Fruit fly (Drosophila melanogaster) whole organism, embryonic: ENCODE measurements around the gene Nepl21.

ENCODE experiments used
- CG10543 ChIP-seq: fragments of 200-800 bp; sonication (Bioruptor generic); optimal IDR thresholded peaks from 3 replicates; lab custom pipeline; 2017; ENCODE audit warnings: missing biosample characterization, mild to moderate bottlenecking, missing genetic modification characterization, moderate library complexity
- CG10654 ChIP-seq: fragments of 200-800 bp; sonication (Bioruptor generic); optimal IDR thresholded peaks from 2 replicates; lab custom pipeline; 2016; ENCODE audit warnings: missing biosample characterization, missing genetic modification characterization
- CG11456 ChIP-seq: fragments of 200-800 bp; sonication (Bioruptor generic); IDR thresholded peaks from 3 replicates; pipeline ENCODE4 v1.3.6; 2022; ENCODE audit warnings: missing biosample characterization, missing genetic modification characterization
- CG11723 ChIP-seq: fragments of 200-800 bp; sonication (Bioruptor generic); optimal IDR thresholded peaks from 2 replicates; lab custom pipeline; 2017; ENCODE audit warnings: missing biosample characterization, mild to moderate bottlenecking, missing genetic modification characterization
- CG12391 ChIP-seq: fragments of 200-800 bp; sonication (Bioruptor generic); optimal IDR thresholded peaks from 3 replicates; lab custom pipeline; 2018; ENCODE audit warnings: missing biosample characterization, mild to moderate bottlenecking, missing genetic modification characterization, moderate library complexity
- CG12744 ChIP-seq: fragments of 200-800 bp; sonication (Bioruptor generic); optimal IDR thresholded peaks from 2 replicates; lab custom pipeline; 2016; ENCODE audit warnings: missing biosample characterization, missing genetic modification characterization
- CG12769 ChIP-seq: fragments of 200-800 bp; sonication (Bioruptor generic); optimal IDR thresholded peaks from 2 replicates; lab custom pipeline; 2019; ENCODE audit warnings: missing biosample characterization, mild to moderate bottlenecking, missing genetic modification characterization, moderate library complexity
- CG13424 ChIP-seq: fragments of 200-800 bp; sonication (Bioruptor generic); optimal IDR thresholded peaks from 2 replicates; lab custom pipeline; 2019; ENCODE audit warnings: missing biosample characterization, mild to moderate bottlenecking, missing genetic modification characterization, moderate library complexity
- CG14050 ChIP-seq: fragments of 200-800 bp; sonication (Bioruptor generic); IDR thresholded peaks from 3 replicates; pipeline ENCODE4 v1.3.6; 2022; ENCODE audit warnings: missing biosample characterization, missing genetic modification characterization
- CG1602 ChIP-seq: fragments of 200-800 bp; sonication (Bioruptor generic); optimal IDR thresholded peaks from 3 replicates; lab custom pipeline; 2016; ENCODE audit warnings: missing biosample characterization, missing genetic modification characterization
- CG17359 ChIP-seq: fragments of 200-800 bp; sonication (Bioruptor generic); optimal IDR thresholded peaks from 3 replicates; lab custom pipeline; 2018; ENCODE audit warnings: missing biosample characterization, mild to moderate bottlenecking, missing genetic modification characterization, moderate library complexity
- CG17568 ChIP-seq: fragments of 200-800 bp; sonication (Bioruptor generic); optimal IDR thresholded peaks from 2 replicates; lab custom pipeline; 2018; ENCODE audit warnings: missing biosample characterization, mild to moderate bottlenecking, missing genetic modification characterization, moderate library complexity
- CG18262 ChIP-seq: fragments of 200-800 bp; optimal IDR thresholded peaks from 3 replicates; lab custom pipeline; 2019; ENCODE audit warnings: missing biosample characterization, mild to moderate bottlenecking, missing genetic modification characterization, moderate library complexity
- CG2116 ChIP-seq: fragments of 200-800 bp; sonication (Bioruptor generic); optimal IDR thresholded peaks from 3 replicates; lab custom pipeline; 2018; ENCODE audit warnings: missing biosample characterization, mild to moderate bottlenecking, missing genetic modification characterization
- CG2120 ChIP-seq: fragments of 200-800 bp; sonication (Bioruptor generic); optimal IDR thresholded peaks from 3 replicates; lab custom pipeline; 2016; ENCODE audit warnings: missing biosample characterization, missing genetic modification characterization
- CG30403 ChIP-seq: fragments of 200-800 bp; sonication (Bioruptor generic); optimal IDR thresholded peaks from 3 replicates; lab custom pipeline; 2016; ENCODE audit warnings: missing biosample characterization, missing genetic modification characterization
- CG31365 ChIP-seq: fragments of 200-800 bp; sonication (Bioruptor generic); optimal IDR thresholded peaks from 2 replicates; lab custom pipeline; 2018; ENCODE audit warnings: missing biosample characterization, mild to moderate bottlenecking, missing genetic modification characterization
- CG7556 ChIP-seq: fragments of 200-800 bp; sonication (Bioruptor generic); optimal IDR thresholded peaks from 2 replicates; lab custom pipeline; 2017; ENCODE audit warnings: missing biosample characterization, mild to moderate bottlenecking, missing genetic modification characterization
- CG7786 ChIP-seq: fragments of 200-800 bp; sonication (Bioruptor generic); optimal IDR thresholded peaks from 2 replicates; lab custom pipeline; 2016; ENCODE audit warnings: missing biosample characterization, missing genetic modification characterization
- CG8944 ChIP-seq: fragments of 200-800 bp; sonication (Bioruptor generic); optimal IDR thresholded peaks from 3 replicates; lab custom pipeline; 2016; ENCODE audit warnings: missing biosample characterization, missing genetic modification characterization
- CG9817 ChIP-seq: fragments of 200-800 bp; sonication (Bioruptor generic); optimal IDR thresholded peaks from 2 replicates; lab custom pipeline; 2018; ENCODE audit warnings: missing biosample characterization, mild to moderate bottlenecking, missing genetic modification characterization, moderate library complexity
- CkIIα-i1 ChIP-seq: fragments of 200-800 bp; sonication (Bioruptor generic); IDR thresholded peaks from 2 replicates; pipeline ENCODE4 v1.3.6; 2022; ENCODE audit warnings: missing biosample characterization, missing genetic modification characterization
- CoRest ChIP-seq: fragments of 200-800 bp; sonication (Bioruptor generic); optimal IDR thresholded peaks from 3 replicates; lab custom pipeline; 2018; ENCODE audit warnings: missing biosample characterization, mild to moderate bottlenecking, missing genetic modification characterization, moderate library complexity
- CrebB ChIP-seq: fragments of 200-800 bp; sonication (Bioruptor generic); optimal IDR thresholded peaks from 3 replicates; lab custom pipeline; 2018; ENCODE audit warnings: missing biosample characterization, mild to moderate bottlenecking, missing genetic modification characterization
- Dip3 ChIP-seq: fragments of 200-800 bp; sonication (Bioruptor generic); optimal IDR thresholded peaks from 3 replicates; lab custom pipeline; 2016; ENCODE audit warnings: missing biosample characterization, missing genetic modification characterization
- NC2β ChIP-seq: fragments of 200-800 bp; sonication (Bioruptor generic); optimal IDR thresholded peaks from 2 replicates; lab custom pipeline; 2016; ENCODE audit warnings: missing biosample characterization, missing genetic modification characterization
- Optix ChIP-seq: fragments of 200-800 bp; sonication (Bioruptor generic); IDR thresholded peaks from 3 replicates; pipeline ENCODE4 v1.3.6; 2022; ENCODE audit warnings: missing biosample characterization, missing genetic modification characterization
- PHDP ChIP-seq: fragments of 200-800 bp; sonication (Bioruptor generic); optimal IDR thresholded peaks from 3 replicates; lab custom pipeline; 2018; ENCODE audit warnings: missing biosample characterization, mild to moderate bottlenecking, missing genetic modification characterization, moderate library complexity
- Ravus ChIP-seq: fragments of 200-800 bp; sonication (Bioruptor generic); IDR thresholded peaks from 2 replicates; pipeline ENCODE4 v1.3.6; 2022; ENCODE audit warnings: missing biosample characterization, missing genetic modification characterization
- Xbp1 ChIP-seq: fragments of 200-800 bp; sonication (Bioruptor generic); optimal IDR thresholded peaks from 3 replicates; lab custom pipeline; 2016; ENCODE audit warnings: missing biosample characterization, mild to moderate bottlenecking, missing genetic modification characterization
- ab ChIP-seq: fragments of 200-800 bp; sonication (Bioruptor generic); optimal IDR thresholded peaks from 2 replicates; lab custom pipeline; 2016; ENCODE audit warnings: missing biosample characterization, missing genetic modification characterization
- ac ChIP-seq: fragments of 200-800 bp; sonication (Bioruptor generic); optimal IDR thresholded peaks from 3 replicates; lab custom pipeline; 2017; ENCODE audit warnings: missing biosample characterization, mild to moderate bottlenecking, missing genetic modification characterization
- ap ChIP-seq: fragments of 200-800 bp; sonication (Bioruptor generic); IDR thresholded peaks from 2 replicates; pipeline ENCODE4 v1.3.6; 2022; ENCODE audit warnings: missing biosample characterization, missing genetic modification characterization
- bcd ChIP-seq: fragments of 200-800 bp; sonication (Bioruptor generic); optimal IDR thresholded peaks from 2 replicates; lab custom pipeline; 2017; ENCODE audit warnings: missing biosample characterization, mild to moderate bottlenecking, missing genetic modification characterization
- bigmax ChIP-seq: fragments of 200-800 bp; sonication (Bioruptor generic); optimal IDR thresholded peaks from 2 replicates; lab custom pipeline; 2018; ENCODE audit warnings: missing biosample characterization, mild to moderate bottlenecking, missing genetic modification characterization
- cwo ChIP-seq: fragments of 200-800 bp; sonication (Bioruptor generic); optimal IDR thresholded peaks from 3 replicates; lab custom pipeline; 2017; ENCODE audit warnings: missing biosample characterization, missing genetic modification characterization, mild to moderate bottlenecking, moderate library complexity, missing genetic modification reagents
- gro ChIP-seq: fragments of 200-800 bp; sonication (Bioruptor generic); optimal IDR thresholded peaks from 2 replicates; lab custom pipeline; 2016; ENCODE audit warnings: missing biosample characterization, missing genetic modification characterization
- h ChIP-seq: fragments of >200 bp; optimal IDR thresholded peaks from 2 replicates; lab custom pipeline; 2017
- ham ChIP-seq: fragments of 200-800 bp; sonication (Bioruptor generic); IDR thresholded peaks from 2 replicates; pipeline ENCODE4 v1.3.6; 2022; ENCODE audit warnings: missing biosample characterization, missing genetic modification characterization
- ken ChIP-seq: fragments of 200-800 bp; sonication (Bioruptor generic); IDR thresholded peaks from 3 replicates; pipeline ENCODE4 v1.3.6; 2022; ENCODE audit warnings: missing biosample characterization, missing genetic modification characterization
- lilli ChIP-seq: fragments of 200-800 bp; sonication (Bioruptor generic); optimal IDR thresholded peaks from 3 replicates; lab custom pipeline; 2016; ENCODE audit warnings: missing biosample characterization, missing genetic modification characterization
- lov ChIP-seq, 2 experiments: fragments of 200-800 bp in 1 of 2; fragments of >200 bp in 1 of 2; sonication (Bioruptor generic) in 1 of 2; IDR thresholded peaks in 1 of 2; optimal IDR thresholded peaks in 1 of 2; 2 replicates in 1 of 2; 3 replicates in 1 of 2; pipeline versions ENCODE4 v1.3.6 to Lab custom; 2017 to 2022; ENCODE audit warnings: missing biosample characterization in 1 of 2, missing genetic modification characterization in 1 of 2
- nerfin-1 ChIP-seq: fragments of 200-800 bp; sonication (Bioruptor generic); optimal IDR thresholded peaks from 3 replicates; lab custom pipeline; 2019; ENCODE audit warnings: missing biosample characterization, mild to moderate bottlenecking, missing genetic modification characterization, moderate library complexity
- pum ChIP-seq: fragments of 200-800 bp; sonication (Bioruptor generic); optimal IDR thresholded peaks from 2 replicates; lab custom pipeline; 2016; ENCODE audit warnings: missing biosample characterization, missing genetic modification characterization
- pzg ChIP-seq: fragments of 200-800 bp; sonication (Bioruptor generic); optimal IDR thresholded peaks from 3 replicates; lab custom pipeline; 2018; ENCODE audit warnings: missing biosample characterization, mild to moderate bottlenecking, missing genetic modification characterization, moderate library complexity
- repo ChIP-seq: fragments of 200-800 bp; sonication (Bioruptor generic); optimal IDR thresholded peaks from 2 replicates; lab custom pipeline; 2016; ENCODE audit warnings: missing biosample characterization, missing genetic modification characterization
- run ChIP-seq: fragments of 200-800 bp; sonication (Bioruptor generic); optimal IDR thresholded peaks from 3 replicates; lab custom pipeline; 2018; ENCODE audit warnings: missing biosample characterization, mild to moderate bottlenecking, missing genetic modification characterization
- so ChIP-seq: fragments of 200-800 bp; sonication (Bioruptor generic); IDR thresholded peaks from 3 replicates; pipeline ENCODE4 v1.3.6; 2022; ENCODE audit warnings: missing biosample characterization, missing genetic modification characterization
- sr ChIP-seq: fragments of 200-800 bp; sonication (Bioruptor generic); IDR thresholded peaks from 3 replicates; pipeline ENCODE4 v1.3.6; 2022; ENCODE audit warnings: missing biosample characterization, missing genetic modification characterization
- sug ChIP-seq: fragments of 200-800 bp; optimal IDR thresholded peaks from 2 replicates; lab custom pipeline; 2019; ENCODE audit warnings: missing biosample characterization, mild to moderate bottlenecking, missing genetic modification characterization, moderate library complexity
- tio ChIP-seq: fragments of 200-800 bp; sonication (Bioruptor generic); optimal IDR thresholded peaks from 2 replicates; lab custom pipeline; 2017; ENCODE audit warnings: missing biosample characterization, missing genetic modification characterization, inconsistent platforms
- zfh1 ChIP-seq: fragments of 200-800 bp; sonication (Bioruptor generic); IDR thresholded peaks from 3 replicates; pipeline ENCODE4 v1.3.6; 2022; ENCODE audit warnings: missing biosample characterization, missing genetic modification characterization

Nepl21 gene

DNA sequence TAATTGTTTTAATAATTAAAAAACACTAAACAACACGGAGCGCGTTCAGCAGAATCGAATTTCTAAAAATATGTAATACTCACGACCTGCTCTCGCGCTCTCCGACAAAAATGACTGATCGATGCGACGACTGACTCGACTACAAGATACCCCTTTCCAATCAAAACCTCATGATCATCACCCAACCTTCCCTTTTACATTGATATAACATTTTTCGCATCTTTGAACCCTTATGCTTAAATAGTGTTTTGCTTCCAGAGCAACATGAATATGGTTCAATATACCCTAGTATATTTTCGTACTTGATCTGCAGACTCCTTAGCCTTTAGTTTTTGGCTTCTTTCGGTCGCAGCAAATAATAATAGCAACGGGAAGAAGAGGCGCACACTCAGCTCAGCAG lies 28.3 kb downstream of the Nepl21 start (continued):
- TF ChIP-seq lov (optimal IDR thresholded peaks at IDR 0.05; lab: Kevin White, UChicago) = no peak
- TF ChIP-seq lov (GFP tag; IDR thresholded peaks at IDR 0.05; lab: Robert Waterston, UW) = no peak
- TF ChIP-seq CG17359 (tag; lab: Kevin White, UChicago) = peak; percentile 81
- no peak for TF ChIP-seq CG2116 (GFP tag; lab: Kevin White, UChicago)
- TF ChIP-seq so (GFP tag; lab: Robert Waterston, UW) = peak; percentile 80; the same call in 2 of the 3 replicates
- TF ChIP-seq CG10543 = no peak
- TF ChIP-seq tio (GFP tag; lab: Kevin White, UChicago) = no peak
- peak; percentile 72 for TF ChIP-seq CG13424 (tag; lab: Kevin White, UChicago)
- TF ChIP-seq ap (GFP tag; lab: Robert Waterston, UW) = peak; percentile 80
- TF ChIP-seq run (tag; lab: Kevin White, UChicago) = peak; percentile 35
- TF ChIP-seq h (lab: Kevin White, UChicago) = no peak
- TF ChIP-seq CG14050 = peak; percentile 62; the same call in 2 of the 3 replicates
- TF ChIP-seq CG11456 (GFP tag; lab: Robert Waterston, UW) = peak; percentile 84
- TF ChIP-seq CG7556 (GFP tag; lab: Kevin White, UChicago) = peak; percentile 43
- peak; percentile 89 for TF ChIP-seq zfh1 (GFP tag; lab: Robert Waterston, UW)
- TF ChIP-seq CG9817 = peak; percentile 56
- TF ChIP-seq Xbp1 (GFP tag; lab: Kevin White, UChicago) = peak; percentile 82
- TF ChIP-seq bigmax = no peak
- TF ChIP-seq sr = peak; percentile 69; the same call in 2 of the 3 replicates
- TF ChIP-seq CG12391 (tag; lab: Kevin White, UChicago) = no peak
- peak; percentile 76 for TF ChIP-seq CG7786 (GFP tag; lab: Kevin White, UChicago)
- no peak for TF ChIP-seq ham (GFP tag; lab: Robert Waterston, UW)
- peak; percentile 72 for TF ChIP-seq pum (GFP tag; lab: Kevin White, UChicago)
- TF ChIP-seq CoRest = peak; percentile 78
- TF ChIP-seq CG11723 = no peak
- peak; percentile 73 for TF ChIP-seq PHDP (tag; lab: Kevin White, UChicago)
- peak; percentile 71 for TF ChIP-seq bcd (GFP tag; lab: Kevin White, UChicago)
- TF ChIP-seq CG8944 (GFP tag; lab: Kevin White, UChicago) = peak; percentile 74
- peak; percentile 63 for TF ChIP-seq Dip3
- peak; percentile 39 for TF ChIP-seq ab (GFP tag; lab: Kevin White, UChicago)
- peak; percentile 60 for TF ChIP-seq CG1602 (GFP tag; lab: Kevin White, UChicago)
- TF ChIP-seq CG31365 (tag; lab: Kevin White, UChicago) = no peak
- peak; percentile 22 for TF ChIP-seq CG12744 (GFP tag; lab: Kevin White, UChicago)
- TF ChIP-seq CG2120 (GFP tag; lab: Kevin White, UChicago) = peak; percentile 77
- peak; percentile 63 for TF ChIP-seq NC2β (GFP tag; lab: Kevin White, UChicago)
- peak; percentile 46 for TF ChIP-seq cwo (GFP tag; lab: Kevin White, UChicago)
- TF ChIP-seq CG18262 (tag; lab: Kevin White, UChicago) = peak; percentile 79
- TF ChIP-seq ac = no peak
- no peak for TF ChIP-seq pzg (GFP tag; lab: Kevin White, UChicago)
- TF ChIP-seq CG30403 = peak; percentile 75
- peak; percentile 32 for TF ChIP-seq sug (tag; lab: Kevin White, UChicago)

DNA sequence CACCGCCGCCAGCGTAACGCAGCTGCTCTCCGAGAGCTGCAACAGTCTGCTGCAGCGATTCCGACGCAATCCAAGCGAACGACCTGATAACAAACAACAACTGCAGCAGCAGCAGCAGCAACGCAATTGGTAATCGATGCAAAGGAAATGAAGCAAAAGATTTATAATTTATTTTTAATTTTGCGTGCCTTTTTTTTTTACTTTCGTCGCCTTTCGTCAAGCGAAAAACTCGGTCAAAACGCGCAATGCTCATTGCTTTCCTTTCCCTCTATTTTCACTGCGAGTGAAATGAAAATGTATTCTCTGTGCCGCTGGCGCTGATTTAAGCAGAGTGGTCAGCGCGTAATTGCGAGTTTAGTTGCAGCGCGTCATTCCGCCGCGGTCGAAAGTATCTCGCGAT lies 29.5 kb downstream of the Nepl21 start:
- TF ChIP-seq Optix (GFP tag; lab: Robert Waterston, UW) (no peak), nerfin-1 (tag; lab: Kevin White, UChicago) (no peak), lilli (GFP tag; lab: Kevin White, UChicago) (no peak), CG17568 (GFP tag; lab: Kevin White, UChicago) (no peak), gro (no peak), CG10654 (GFP tag; lab: Kevin White, UChicago) (no peak), CG12769 (no peak), CkIIα-i1 (GFP tag; lab: Robert Waterston, UW) (no peak), Ravus (GFP tag; lab: Robert Waterston, UW) (no peak), ken (GFP tag; lab: Robert Waterston, UW) (no peak), CrebB (tag; lab: Kevin White, UChicago) (no peak), repo (GFP tag; lab: Kevin White, UChicago) (no peak)
- TF ChIP-seq, all 482 proteins: peak for 0
